Worm (Caenorhabditis elegans) whole organism, L4 larva: ENCODE measurements around the gene wdr-62.

ENCODE experiments used
- Y48G9A.11 ChIP-seq: fragments of 200-800 bp; sonication (Bioruptor generic); IDR thresholded peaks from 2 replicates; pipeline ENCODE4 v1.3.6; 2022; ENCODE audit warnings: missing genetic modification reagents, missing genetic modification characterization, missing compliant biosample characterization
- ZK337.2 ChIP-seq: fragments of 200-800 bp; sonication (Bioruptor generic); IDR thresholded peaks from 2 replicates; pipeline ENCODE4 v1.3.6; 2022; ENCODE audit warnings: missing genetic modification reagents, missing genetic modification characterization, missing compliant biosample characterization
- ZK546.5 ChIP-seq, 2 experiments: sonication (generic microtip); optimal IDR thresholded peaks; 2 replicates each; lab custom pipeline; 2017; ENCODE audit warnings: missing biosample characterization in 2 of 2, missing genetic modification characterization in 2 of 2
- aha-1 ChIP-seq: fragments of 150-350 bp; peaks from one replicate; lab custom pipeline; 2014; ENCODE audit warnings: missing biosample characterization, missing genetic modification characterization
- arid-1 ChIP-seq: fragments of 200-800 bp; sonication (Bioruptor generic); conservative IDR thresholded peaks from 2 replicates; pipeline ENCODE4 v1.3.6; 2022; ENCODE audit warnings: missing genetic modification reagents, missing genetic modification characterization, missing compliant biosample characterization
- ceh-20 ChIP-seq: fragments of 200-800 bp; sonication (Bioruptor generic); IDR thresholded peaks from 2 replicates; pipeline ENCODE4 v1.3.6; 2022; ENCODE audit warnings: missing genetic modification reagents, missing genetic modification characterization, missing compliant biosample characterization
- ceh-44 ChIP-seq: fragments of 200-800 bp; sonication (Bioruptor generic); IDR thresholded peaks from 2 replicates; pipeline ENCODE4 v1.3.6; 2022; ENCODE audit warnings: missing genetic modification reagents, missing genetic modification characterization, missing compliant biosample characterization
- ces-1 ChIP-seq: fragments of 150-350 bp; sonication (generic microtip); optimal IDR thresholded peaks from 4 replicates; lab custom pipeline; 2014; ENCODE audit warnings: missing biosample characterization, missing genetic modification reagents, missing genetic modification characterization
- ctbp-1 ChIP-seq: fragments of 200-800 bp; sonication (Bioruptor generic); IDR thresholded peaks from 2 replicates; pipeline ENCODE4 v1.3.6; 2022; ENCODE audit warnings: missing genetic modification reagents, missing genetic modification characterization, missing compliant biosample characterization
- daf-16 ChIP-seq, 3 experiments: sonication (generic microtip); optimal IDR thresholded peaks; 2 replicates each; lab custom pipeline; 2016 to 2017; ENCODE audit warnings: missing genetic modification characterization in 3 of 3, missing genetic modification reagents in 3 of 3, mild to moderate bottlenecking in 2 of 3, missing compliant biosample characterization in 2 of 3, missing biosample characterization in 1 of 3, moderate library complexity in 1 of 3
- daf-19 ChIP-seq: fragments of 200-800 bp; sonication (Bioruptor generic); conservative IDR thresholded peaks from 2 replicates; pipeline ENCODE4 v1.3.6; 2022; ENCODE audit warnings: missing genetic modification characterization, missing compliant biosample characterization
- dve-1 ChIP-seq: sonication (generic microtip); optimal IDR thresholded peaks from 2 replicates; lab custom pipeline; 2017; ENCODE audit warnings: antibody characterized with exemption, mild to moderate bottlenecking, missing genetic modification characterization, missing compliant biosample characterization; ENCODE audit not compliant: insufficient read depth
- egl-27 ChIP-seq: sonication (generic microtip); optimal IDR thresholded peaks from 3 replicates; lab custom pipeline; 2017; ENCODE audit warnings: missing biosample characterization, missing genetic modification reagents, missing genetic modification characterization
- fkh-10 ChIP-seq: fragments of 150-350 bp; optimal IDR thresholded peaks from 2 replicates; lab custom pipeline; 2014; ENCODE audit warnings: missing biosample characterization, missing genetic modification reagents, missing genetic modification characterization
- hif-1 ChIP-seq, 2 experiments: sonication (generic microtip); optimal IDR thresholded peaks; 2 replicates each; lab custom pipeline; 2016 to 2017; ENCODE audit warnings: missing compliant biosample characterization in 2 of 2, missing genetic modification characterization in 2 of 2, missing genetic modification reagents in 2 of 2, missing genotype in 2 of 2, mild to moderate bottlenecking in 1 of 2
- hmg-1.1 ChIP-seq: fragments of 200-800 bp; sonication (Bioruptor generic); IDR thresholded peaks from 2 replicates; pipeline ENCODE4 v1.3.6; 2022; ENCODE audit warnings: missing genetic modification reagents, missing genetic modification characterization, missing compliant biosample characterization
- jun-1 ChIP-seq: fragments of 150-350 bp; optimal IDR thresholded peaks from 2 replicates; lab custom pipeline; 2014; ENCODE audit warnings: missing biosample characterization, missing genetic modification reagents, missing genetic modification characterization
- lim-7 ChIP-seq: fragments of 200-800 bp; sonication (Bioruptor generic); IDR thresholded peaks from 2 replicates; pipeline ENCODE4 v1.3.6; 2022; ENCODE audit warnings: missing genetic modification characterization, missing compliant biosample characterization
- madf-5 ChIP-seq, 2 experiments: fragments of 200-800 bp; sonication (Bioruptor generic); IDR thresholded peaks; 2 replicates each; pipeline ENCODE4 v1.3.6; 2022; ENCODE audit warnings: missing compliant biosample characterization in 2 of 2, missing genetic modification characterization in 2 of 2
- mes-2 ChIP-seq: sonication (generic microtip); optimal IDR thresholded peaks from 2 replicates; lab custom pipeline; 2016; ENCODE audit warnings: missing genotype, mild to moderate bottlenecking, missing genetic modification characterization, missing compliant biosample characterization; ENCODE audit not compliant: poor library complexity, severe bottlenecking
- mxl-3 ChIP-seq: fragments of 200-800 bp; sonication (Bioruptor generic); optimal IDR thresholded peaks from 2 replicates; lab custom pipeline; 2018; ENCODE audit warnings: mild to moderate bottlenecking, missing genetic modification characterization, missing compliant biosample characterization
- nhr-10 ChIP-seq: fragments of 150-350 bp; optimal IDR thresholded peaks from 2 replicates; lab custom pipeline; 2014; ENCODE audit warnings: missing biosample characterization, missing genetic modification characterization
- nhr-237 ChIP-seq: sonication (generic microtip); optimal IDR thresholded peaks from 2 replicates; lab custom pipeline; 2017; ENCODE audit warnings: missing biosample characterization, missing genetic modification characterization
- snpc-1.2 ChIP-seq: fragments of 200-800 bp; sonication (Bioruptor generic); IDR thresholded peaks from 2 replicates; pipeline ENCODE4 v1.3.6; 2022; ENCODE audit warnings: missing genetic modification reagents, missing genetic modification characterization, missing compliant biosample characterization
- tag-97 ChIP-seq: fragments of 200-800 bp; sonication (Bioruptor generic); IDR thresholded peaks from 2 replicates; pipeline ENCODE4 v1.3.6; 2022; ENCODE audit warnings: missing genetic modification characterization, missing compliant biosample characterization
- unc-130 ChIP-seq: sonication (generic microtip); optimal IDR thresholded peaks from 2 replicates; lab custom pipeline; 2016; ENCODE audit warnings: missing genetic modification reagents, missing genetic modification characterization, missing compliant biosample characterization
- unc-62 ChIP-seq, 3 experiments: fragments of 150-350 bp in 1 of 3; sonication (generic microtip); optimal IDR thresholded peaks in 2 of 3; peaks in 1 of 3; 1 replicate in 1 of 3; 2 replicates in 2 of 3; lab custom pipeline; 2014 to 2017; ENCODE audit warnings: missing biosample characterization in 3 of 3, missing genetic modification characterization in 3 of 3, missing genetic modification reagents in 3 of 3, missing genotype in 1 of 3
- zfp-2 ChIP-seq: sonication (generic microtip); optimal IDR thresholded peaks from 2 replicates; lab custom pipeline; 2016; ENCODE audit warnings: mild to moderate bottlenecking, missing genetic modification characterization, missing compliant biosample characterization
- zfp-3 ChIP-seq: fragments of 200-800 bp; sonication (Bioruptor generic); conservative IDR thresholded peaks from 2 replicates; pipeline ENCODE4 v1.3.6; 2022; ENCODE audit warnings: missing genetic modification reagents, missing genetic modification characterization, missing compliant biosample characterization
- ztf-11 ChIP-seq: fragments of 150-350 bp; optimal IDR thresholded peaks from 2 replicates; lab custom pipeline; 2014; ENCODE audit warnings: missing biosample characterization, missing genetic modification characterization

wdr-62 gene

DNA sequence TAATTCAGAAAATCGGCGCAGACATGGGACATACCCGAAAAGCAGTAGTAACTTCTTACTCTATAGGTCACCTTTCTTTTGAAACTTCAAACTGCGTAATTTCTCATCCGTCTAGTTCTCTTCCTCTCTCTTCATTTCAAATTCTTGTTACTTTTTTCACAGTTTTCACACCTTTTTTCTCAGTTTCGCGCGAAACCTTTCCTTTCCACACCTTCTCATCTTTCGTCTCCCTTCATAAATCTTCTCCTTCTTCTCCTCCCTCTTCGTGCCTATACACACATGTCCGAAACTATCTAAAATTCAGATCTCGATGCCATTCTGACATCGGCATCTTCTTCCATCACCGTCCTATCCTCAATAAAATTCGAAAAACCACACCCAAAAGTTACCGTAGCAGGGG, at the start of gene wdr-62:
TSS of gene wdr-62 (plus strand) at position 301 of the 400 bp plus-strand sequence.
- TF ChIP-seq hmg-1.1 (no peak), unc-62 (GFP tag; optimal IDR thresholded peaks at IDR 0.05 in 1 of 2; lab: Kevin White, UChicago) (peak in 1 of 2 experiments; percentile 57), unc-62 (tag; optimal IDR thresholded peaks at IDR 0.05; lab: Kevin White, UChicago) (no peak), nhr-10 (tag; lab: Kevin White, UChicago) (no peak), aha-1 (peak; percentile 48), tag-97 (GFP tag; lab: Robert Waterston, UW) (no peak)
- TF ChIP-seq, all 104 proteins: peak for 2

DNA sequence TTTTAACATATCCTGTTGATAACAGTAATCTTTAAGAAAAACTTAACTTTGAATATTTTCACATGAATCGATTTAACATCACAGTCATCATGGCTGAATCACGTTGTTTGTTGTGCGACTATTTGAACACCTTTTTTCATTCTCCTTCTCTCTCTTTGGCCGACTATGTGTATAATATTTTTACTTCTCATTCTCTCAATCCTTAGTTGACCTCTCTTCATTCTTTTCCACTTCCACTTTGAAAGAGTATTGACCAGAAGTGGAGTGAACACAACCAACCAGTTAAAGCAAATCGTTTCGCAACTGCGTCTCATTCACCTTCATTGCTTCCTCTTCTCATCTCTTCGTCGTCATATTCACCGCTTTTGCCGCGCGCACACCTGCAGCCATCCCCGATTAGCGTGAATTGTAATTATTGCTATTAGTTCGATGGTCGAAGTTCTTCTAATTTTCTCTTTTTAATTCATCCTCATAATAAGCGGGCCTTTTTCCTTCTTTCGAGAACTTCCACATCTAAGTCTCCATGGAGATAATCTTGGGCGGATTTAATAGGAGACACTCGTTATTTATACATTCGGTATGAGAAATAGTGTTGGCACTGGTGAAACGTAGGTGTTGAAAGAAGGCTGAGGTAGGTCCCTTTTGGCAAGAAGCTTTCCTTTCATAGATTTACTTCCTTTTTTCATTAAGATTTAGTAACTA, 48.8 kb upstream of the wdr-62 start:
- no peak for TF ChIP-seq ztf-11 (tag; lab: Kevin White, UChicago)
- TF ChIP-seq lim-7 (GFP tag; lab: Robert Waterston, UW): no peak
- no peak for TF ChIP-seq hif-1 (tag; optimal IDR thresholded peaks at IDR 0.05; lab: Kevin White, UChicago)
- peak; percentile 15 for TF ChIP-seq mxl-3 (GFP tag; lab: Kevin White, UChicago)
- TF ChIP-seq Y48G9A.11: no peak
- no peak for TF ChIP-seq nhr-237 (tag; lab: Kevin White, UChicago)

DNA sequence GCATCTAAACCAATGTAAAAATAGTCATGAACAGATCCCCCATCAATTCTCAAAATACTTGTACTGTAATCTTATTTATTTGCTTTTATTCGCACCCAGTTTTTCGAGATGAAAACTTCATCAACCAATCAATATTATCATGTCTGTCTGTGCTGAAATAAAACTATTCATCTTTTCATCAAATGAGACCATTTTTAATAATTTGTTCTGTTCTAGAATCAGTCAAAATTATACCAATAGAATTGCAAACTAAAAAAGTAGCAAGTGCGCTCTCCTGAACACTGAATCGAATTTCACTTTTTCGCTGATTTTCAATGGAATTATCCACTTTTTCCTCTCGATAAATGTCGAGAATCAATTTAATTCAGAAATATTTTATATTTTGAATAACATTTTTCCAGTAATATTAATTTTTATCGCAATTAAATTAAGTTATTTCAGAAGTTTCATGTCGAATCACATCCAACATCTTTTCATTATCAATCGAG, 43.9 kb upstream of the wdr-62 start, which contains the start of gene trpp-4:
TSS of gene trpp-4 (plus strand) at position 442 of the 488 bp plus-strand sequence.
- peak; percentile 91 for TF ChIP-seq aha-1
- TF ChIP-seq zfp-2 (tag; lab: Kevin White, UChicago): no peak
- TF ChIP-seq mes-2 (tag; lab: Kevin White, UChicago): no peak
- peak in 1 of 2 experiments; percentile 42 for TF ChIP-seq unc-62 (GFP tag; optimal IDR thresholded peaks at IDR 0.05 in 1 of 2; lab: Kevin White, UChicago)
- TF ChIP-seq unc-62 (tag; optimal IDR thresholded peaks at IDR 0.05; lab: Kevin White, UChicago): no peak
- no peak for TF ChIP-seq ceh-20 (GFP tag; lab: Robert Waterston, UW)

DNA sequence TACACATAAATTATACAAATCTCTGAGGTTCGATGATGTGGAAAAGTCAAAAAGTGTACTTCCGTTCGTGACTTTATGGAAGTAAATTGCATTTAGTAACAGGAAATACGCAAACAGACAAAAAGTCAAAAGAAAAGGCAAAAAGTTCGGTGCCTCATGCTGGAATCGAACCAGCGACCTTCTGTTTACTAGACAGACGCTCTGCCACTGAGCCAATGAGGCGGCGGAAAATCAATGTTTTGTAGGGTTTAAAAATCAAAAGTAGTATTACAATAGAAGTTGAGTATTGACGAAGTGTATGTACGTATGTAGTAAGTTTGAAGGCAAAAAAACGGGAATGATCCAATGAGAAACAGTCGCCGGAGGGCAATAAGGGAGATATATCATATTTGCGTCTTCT, 37.0 kb upstream of the wdr-62 start:
- TF ChIP-seq arid-1 (GFP tag; lab: Robert Waterston, UW): no peak
- 0 out of 2 replicates have a peak, but pooled peaks have one; percentile 42 for TF ChIP-seq zfp-3 (GFP tag; lab: Robert Waterston, UW)
- TF ChIP-seq daf-19 (GFP tag; lab: Robert Waterston, UW): 0 out of 2 replicates have a peak, but pooled peaks have one; percentile 39
- no peak for TF ChIP-seq egl-27 (tag; lab: Kevin White, UChicago)
- peak; percentile 21 for TF ChIP-seq unc-130 (GFP tag; lab: Kevin White, UChicago)
- TF ChIP-seq dve-1 (tag; lab: Kevin White, UChicago): peak; percentile 42
- no peak for TF ChIP-seq daf-16 (GFP tag; optimal IDR thresholded peaks at IDR 0.05; lab: Kevin White, UChicago)
- no peak for TF ChIP-seq daf-16 (tag; optimal IDR thresholded peaks at IDR 0.05; lab: Kevin White, UChicago)
- no peak for TF ChIP-seq ZK337.2 (GFP tag; lab: Robert Waterston, UW)
- TF ChIP-seq tag-97 (GFP tag; lab: Robert Waterston, UW): no peak
- no peak for TF ChIP-seq ZK546.5 (tag; optimal IDR thresholded peaks at IDR 0.05; lab: Kevin White, UChicago)
- no peak for TF ChIP-seq jun-1 (tag; lab: Kevin White, UChicago)
- TF ChIP-seq nhr-10 (tag; lab: Kevin White, UChicago): no peak
- TF ChIP-seq ceh-44 (GFP tag; lab: Robert Waterston, UW): no peak
- TF ChIP-seq madf-5 (GFP tag; IDR thresholded peaks at IDR 0.05; lab: Robert Waterston, UW): 0 out of 4 replicates have a peak, but pooled peaks of 1 of the 2 experiments have one; percentile 32
- TF ChIP-seq unc-62 (GFP tag; optimal IDR thresholded peaks at IDR 0.05 in 1 of 2; lab: Kevin White, UChicago): no peak
- no peak for TF ChIP-seq unc-62 (tag; optimal IDR thresholded peaks at IDR 0.05; lab: Kevin White, UChicago)
- TF ChIP-seq, all 104 proteins: peak for 5

DNA sequence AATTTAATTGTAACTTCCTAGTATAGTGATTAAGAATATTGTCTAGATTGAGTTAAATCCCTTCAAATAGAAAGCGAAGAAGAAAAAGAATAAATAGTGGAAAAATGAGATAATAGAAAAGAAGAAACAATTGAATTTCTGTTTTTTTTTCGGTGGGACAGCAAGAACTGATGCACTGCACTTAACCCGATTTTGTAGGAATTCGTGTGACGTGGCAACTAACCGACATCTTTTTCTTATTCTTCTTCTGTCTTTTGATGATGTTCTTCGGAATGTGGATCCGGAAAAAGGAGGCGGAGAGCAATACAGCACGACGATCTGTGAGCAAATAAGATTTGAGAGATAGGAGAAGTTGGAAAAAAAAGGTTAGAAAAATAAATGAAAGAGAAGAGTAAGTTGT, 35.0 kb upstream of the wdr-62 start:
- 0 out of 2 replicates have a peak, but pooled peaks have one; percentile 53 for TF ChIP-seq ctbp-1
- TF ChIP-seq snpc-1.2: no peak
- peak; percentile 69 for TF ChIP-seq ces-1 (GFP tag; lab: Kevin White, UChicago)
- TF ChIP-seq fkh-10 (GFP tag; lab: Kevin White, UChicago): peak; percentile 58
